Worm (Caenorhabditis elegans) whole organism, mixed stage, embryonic: ENCODE results near the gene F58F12.3.

ENCODE experiments used
- blmp-1 ChIP-seq: fragments of 150-350 bp; optimal IDR thresholded peaks from 2 replicates; lab custom pipeline; 2014; ENCODE audit warnings: missing biosample characterization, missing genetic modification characterization
- ces-1 ChIP-seq: fragments of 150-350 bp; optimal IDR thresholded peaks from 2 replicates; lab custom pipeline; 2014; ENCODE audit warnings: missing biosample characterization, missing genetic modification reagents, missing genetic modification characterization
- drap-1 ChIP-seq: fragments of 200-800 bp; sonication (Bioruptor generic); optimal IDR thresholded peaks from 3 replicates; lab custom pipeline; 2018; ENCODE audit warnings: mild to moderate bottlenecking, missing genetic modification characterization, missing compliant biosample characterization
- elt-1 ChIP-seq: sonication (generic microtip); optimal IDR thresholded peaks from 2 replicates; lab custom pipeline; 2017; ENCODE audit warnings: missing genetic modification characterization, mild to moderate bottlenecking, missing compliant biosample characterization, antibody characterized with exemption, moderate library complexity, borderline replicate concordance; ENCODE audit not compliant: insufficient read depth
- lsy-2 ChIP-seq: fragments of 150-350 bp; optimal IDR thresholded peaks from 2 replicates; lab custom pipeline; 2014; ENCODE audit warnings: missing biosample characterization, missing genetic modification characterization
- nhr-237 ChIP-seq: fragments of 150-350 bp; optimal IDR thresholded peaks from 2 replicates; lab custom pipeline; 2014; ENCODE audit warnings: missing biosample characterization, missing genetic modification characterization
- nhr-28 ChIP-seq: fragments of 150-350 bp; optimal IDR thresholded peaks from 2 replicates; lab custom pipeline; 2014; ENCODE audit warnings: missing biosample characterization, missing genetic modification characterization
- snpc-4 ChIP-seq: fragments of 150-350 bp; optimal IDR thresholded peaks from 2 replicates; lab custom pipeline; 2014; ENCODE audit warnings: missing biosample characterization, missing genetic modification characterization
- sptf-1 ChIP-seq: sonication (generic microtip); optimal IDR thresholded peaks from 2 replicates; lab custom pipeline; 2017; ENCODE audit warnings: mild to moderate bottlenecking, missing genetic modification characterization, moderate library complexity, missing compliant biosample characterization
- unc-39 ChIP-seq: fragments of 150-350 bp; optimal IDR thresholded peaks from 2 replicates; lab custom pipeline; 2014; ENCODE audit warnings: missing biosample characterization, missing genetic modification characterization
- unc-62 ChIP-seq: fragments of 150-350 bp; optimal IDR thresholded peaks from 2 replicates; lab custom pipeline; 2014; ENCODE audit warnings: missing biosample characterization, missing genetic modification reagents, missing genetic modification characterization

DNA sequence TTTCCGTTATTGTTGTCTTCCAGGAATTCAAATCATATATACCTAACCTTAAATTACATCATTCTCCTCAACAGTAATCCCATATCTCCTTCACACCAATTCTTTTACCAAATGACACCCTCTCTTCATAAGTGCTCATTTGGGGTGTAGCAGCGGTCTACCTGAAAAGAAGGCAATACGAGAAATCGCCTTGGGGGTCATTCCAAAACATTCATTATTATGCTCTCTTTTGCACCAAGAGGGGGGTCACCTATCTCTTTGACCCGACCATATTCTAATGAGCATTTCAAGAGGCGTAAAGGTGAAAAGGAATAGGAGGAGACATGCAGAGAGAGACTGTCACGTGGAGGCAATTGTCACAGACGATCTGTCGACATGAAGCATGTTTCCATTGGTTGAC, 45.8 kb upstream of the F58F12.3 start:
- TF ChIP-seq elt-1 (tag; lab: Kevin White, UChicago) (no peak), blmp-1 (tag; lab: Kevin White, UChicago) (no peak), nhr-237 (tag; lab: Kevin White, UChicago) (no peak), sptf-1 (no peak), nhr-28 (no peak), drap-1 (GFP tag; lab: Kevin White, UChicago) (no peak), unc-62 (GFP tag; lab: Kevin White, UChicago) (no peak), unc-39 (tag; lab: Kevin White, UChicago) (no peak), lsy-2 (tag; lab: Kevin White, UChicago) (no peak), ces-1 (GFP tag; lab: Kevin White, UChicago) (no peak), snpc-4 (no peak)
